Worm (Caenorhabditis elegans): ENCODE measurements around the gene D2096.9.

ce11 chrIV:8431567-8432458 lies 49.2 kb upstream of the D2096.9 start:
- TF ChIP-seq lin-39 (tag; optimal IDR thresholded peaks at IDR 0.05) (peak; percentile 78), elt-2 (tag; optimal IDR thresholded peaks at IDR 0.05) (peak; percentile 35), ztf-11 (tag; optimal IDR thresholded peaks at IDR 0.05) (no peak), ceh-16 (tag; optimal IDR thresholded peaks at IDR 0.05) (peak; percentile 21), nhr-76 (tag; optimal IDR thresholded peaks at IDR 0.05) (no peak), nhr-237 (tag; optimal IDR thresholded peaks at IDR 0.05) (no peak), lin-15B (tag; optimal IDR thresholded peaks at IDR 0.05) (peak; percentile 52), nhr-12 (tag; optimal IDR thresholded peaks at IDR 0.05) (no peak), pqm-1 (tag; optimal IDR thresholded peaks at IDR 0.05) (no peak), snpc-4 (tag; optimal IDR thresholded peaks at IDR 0.05) (peak; percentile 78), nhr-23 (tag; optimal IDR thresholded peaks at IDR 0.05) (peak; percentile 78), ama-1 (optimal IDR thresholded peaks at IDR 0.05) (peak; percentile 99), skn-1 (tag; optimal IDR thresholded peaks at IDR 0.05) (peak; percentile 64), nhr-11 (tag; optimal IDR thresholded peaks at IDR 0.05) (no peak)

Data from whole organism, L3 larva.